Worm (Caenorhabditis elegans): ENCODE measurements around the gene str-30.

DNA sequence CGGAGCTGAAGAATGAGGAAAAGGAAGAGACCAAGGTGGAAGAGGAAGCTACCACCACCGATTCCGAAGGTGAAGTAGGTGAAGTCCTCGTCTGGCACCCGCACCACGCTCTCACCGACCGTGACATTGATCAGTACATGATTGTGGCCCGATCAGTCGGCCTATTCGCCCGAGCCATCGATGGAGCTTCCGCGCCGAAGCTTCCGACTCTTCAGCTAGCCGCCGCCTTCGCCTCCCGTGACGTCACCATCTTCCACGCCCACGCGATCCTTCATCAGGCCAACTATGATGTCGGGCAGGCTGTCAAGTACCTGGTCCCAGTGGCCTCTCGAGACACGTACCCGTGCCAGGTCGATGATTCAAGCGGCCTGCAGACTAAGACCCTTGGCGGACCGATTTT is 18.7 kb upstream of the str-30 start:
- TF ChIP-seq zag-1 (tag; optimal IDR thresholded peaks at IDR 0.05) = no peak
- TF ChIP-seq ces-1 (GFP tag; optimal IDR thresholded peaks at IDR 0.05) = no peak
